Worm (Caenorhabditis elegans) whole organism, early embryonic: Measurements from ENCODE around the gene C28D4.18.

ENCODE experiments used
- B0310.2 ChIP-seq: sonication (generic microtip); optimal IDR thresholded peaks from 2 replicates; lab custom pipeline; 2016; ENCODE audit warnings: mild to moderate bottlenecking, missing genetic modification characterization, missing compliant biosample characterization
- F13C5.2 ChIP-seq: sonication (generic microtip); optimal IDR thresholded peaks from 2 replicates; lab custom pipeline; 2017; ENCODE audit warnings: mild to moderate bottlenecking, missing genetic modification characterization, inconsistent platforms, missing compliant biosample characterization
- aly-1 ChIP-seq: sonication (generic microtip); optimal IDR thresholded peaks from 2 replicates; lab custom pipeline; 2016; ENCODE audit warnings: missing genetic modification characterization, missing compliant biosample characterization
- ama-1 ChIP-seq: fragments of 150-350 bp; optimal IDR thresholded peaks from 2 replicates; lab custom pipeline; 2014
- ceh-13 ChIP-seq: fragments of 200-800 bp; sonication (Bioruptor generic); optimal IDR thresholded peaks from 2 replicates; lab custom pipeline; 2018; ENCODE audit warnings: mild to moderate bottlenecking, missing genetic modification characterization, missing compliant biosample characterization
- ceh-36 ChIP-seq: sonication (generic microtip); optimal IDR thresholded peaks from 2 replicates; lab custom pipeline; 2016; ENCODE audit warnings: missing genetic modification characterization, inconsistent platforms, missing compliant biosample characterization
- ets-7 ChIP-seq: sonication (generic microtip); optimal IDR thresholded peaks from 2 replicates; lab custom pipeline; 2016; ENCODE audit warnings: missing genotype, missing genetic modification characterization, missing compliant biosample characterization
- flt-1 ChIP-seq: fragments of 200-800 bp; sonication (Bioruptor generic); IDR thresholded peaks from 2 replicates; pipeline ENCODE4 v1.3.6; 2022; ENCODE audit warnings: missing genetic modification characterization, missing compliant biosample characterization
- hmbx-1 ChIP-seq: sonication (generic microtip); optimal IDR thresholded peaks from 2 replicates; lab custom pipeline; 2016; ENCODE audit warnings: mild to moderate bottlenecking, missing genetic modification characterization, missing compliant biosample characterization
- hmg-4 ChIP-seq: fragments of 200-800 bp; sonication (Bioruptor generic); optimal IDR thresholded peaks from 2 replicates; lab custom pipeline; 2018; ENCODE audit warnings: mild to moderate bottlenecking, missing genetic modification characterization, missing compliant biosample characterization
- hnd-1 ChIP-seq: sonication (generic microtip); optimal IDR thresholded peaks from 2 replicates; lab custom pipeline; 2016; ENCODE audit warnings: missing genetic modification characterization, missing compliant biosample characterization
- pes-1 ChIP-seq: fragments of 200-800 bp; sonication (Bioruptor generic); IDR thresholded peaks from 2 replicates; pipeline ENCODE4 v1.3.6; 2022; ENCODE audit warnings: missing genetic modification reagents, missing genetic modification characterization, missing compliant biosample characterization
- scrt-1 ChIP-seq: fragments of 200-800 bp; sonication (Bioruptor generic); IDR thresholded peaks from 2 replicates; pipeline ENCODE4 v1.3.6; 2022; ENCODE audit warnings: missing genetic modification characterization, missing compliant biosample characterization
- sea-1 ChIP-seq: fragments of 200-800 bp; sonication (Bioruptor generic); conservative IDR thresholded peaks from 2 replicates; pipeline ENCODE4 v1.3.6; 2022; ENCODE audit warnings: missing genetic modification characterization, missing compliant biosample characterization
- tbx-11 ChIP-seq: fragments of 200-800 bp; sonication (Bioruptor generic); IDR thresholded peaks from 2 replicates; pipeline ENCODE4 v1.3.6; 2022; ENCODE audit warnings: missing genetic modification characterization, missing compliant biosample characterization
- tbx-37 ChIP-seq: fragments of 200-800 bp; sonication (Bioruptor generic); conservative IDR thresholded peaks from 2 replicates; pipeline ENCODE4 v1.3.6; 2022; ENCODE audit warnings: missing genetic modification reagents, missing genetic modification characterization, missing compliant biosample characterization
- tra-4 ChIP-seq: sonication (generic microtip); optimal IDR thresholded peaks from 2 replicates; lab custom pipeline; 2017; ENCODE audit warnings: missing genetic modification characterization, missing compliant biosample characterization

C28D4.18 gene

ce11 chrIV:9699062-9699461 lies 26.0 kb upstream of the C28D4.18 start:
- TF ChIP-seq scrt-1 (no peak), hmbx-1 (tag; lab: Kevin White, UChicago) (no peak), hmg-4 (GFP tag; lab: Kevin White, UChicago) (no peak), tra-4 (tag; lab: Kevin White, UChicago) (no peak), B0310.2 (tag; lab: Kevin White, UChicago) (no peak), tbx-11 (no peak), aly-1 (tag; lab: Kevin White, UChicago) (no peak), hnd-1 (tag; lab: Kevin White, UChicago) (no peak), ets-7 (tag; lab: Kevin White, UChicago) (no peak), F13C5.2 (no peak), sea-1 (GFP tag; lab: Robert Waterston, UW) (no peak), ama-1 (lab: Kevin White, UChicago) (no peak), flt-1 (GFP tag; lab: Robert Waterston, UW) (no peak), tbx-37 (GFP tag; lab: Robert Waterston, UW) (no peak), ceh-36 (no peak)

ce11 chrIV:9706704-9707197 lies 18.3 kb upstream of the C28D4.18 start, which contains the start of the genes dcaf-1 and dph-3:
TSS of gene dcaf-1 (minus strand) at chrIV:9706723.
TSS of gene dph-3 (plus strand) at chrIV:9707147.
- TF ChIP-seq scrt-1 (no peak), pes-1 (GFP tag; lab: Robert Waterston, UW) (no peak), ceh-36 (no peak), tbx-37 (GFP tag; lab: Robert Waterston, UW) (no peak), aly-1 (tag; lab: Kevin White, UChicago) (no peak), flt-1 (GFP tag; lab: Robert Waterston, UW) (no peak), B0310.2 (tag; lab: Kevin White, UChicago) (no peak), hnd-1 (tag; lab: Kevin White, UChicago) (no peak), tra-4 (tag; lab: Kevin White, UChicago) (no peak), hmg-4 (GFP tag; lab: Kevin White, UChicago) (no peak), F13C5.2 (no peak), ceh-13 (GFP tag; lab: Kevin White, UChicago) (no peak), ama-1 (lab: Kevin White, UChicago) (no peak)

- TF ChIP-seq flt-1 (GFP tag; lab: Robert Waterston, UW) (no peak), tbx-37 (GFP tag; lab: Robert Waterston, UW) (no peak), tra-4 (tag; lab: Kevin White, UChicago) (no peak), sea-1 (GFP tag; lab: Robert Waterston, UW) (no peak)
These were observed 15.9 kb upstream of the C28D4.18 start, which contains the start of gene ant-1.3 for ce11 chrIV:9709205-9709604. TSS of gene ant-1.3 (minus strand) at chrIV:9709305.

ce11 chrIV:9709887-9710286 lies 15.2 kb upstream of the C28D4.18 start, which contains the start of gene nhr-38:
TSS of gene nhr-38 (plus strand) at chrIV:9710187.
- TF ChIP-seq sea-1 (GFP tag; lab: Robert Waterston, UW) = no peak
- no peak for TF ChIP-seq hnd-1 (tag; lab: Kevin White, UChicago)
- TF ChIP-seq tra-4 (tag; lab: Kevin White, UChicago) = no peak
- TF ChIP-seq F13C5.2 = no peak
- TF ChIP-seq tbx-11 = no peak
- no peak for TF ChIP-seq scrt-1
- no peak for TF ChIP-seq flt-1 (GFP tag; lab: Robert Waterston, UW)
- TF ChIP-seq ceh-13 (GFP tag; lab: Kevin White, UChicago) = no peak
- TF ChIP-seq pes-1 (GFP tag; lab: Robert Waterston, UW) = no peak
- TF ChIP-seq ceh-36 = no peak

- no peak for TF ChIP-seq hnd-1 (tag; lab: Kevin White, UChicago)
These were observed 12.3 kb upstream of the C28D4.18 start, which contains the start of gene K01H12.4 for ce11 chrIV:9712782-9713181. TSS of gene K01H12.4 (plus strand) at chrIV:9713082.

ce11 chrIV:9714264-9714663 lies 10.8 kb upstream of the C28D4.18 start:
- TF ChIP-seq hnd-1 (tag; lab: Kevin White, UChicago) (no peak), scrt-1 (no peak), hmbx-1 (tag; lab: Kevin White, UChicago) (no peak)

ce11 chrIV:9716490-9716889 lies 8.6 kb upstream of the C28D4.18 start:
- no peak for TF ChIP-seq hmg-4 (GFP tag; lab: Kevin White, UChicago)
- no peak for TF ChIP-seq tbx-37 (GFP tag; lab: Robert Waterston, UW)
- TF ChIP-seq ama-1 (lab: Kevin White, UChicago) = no peak
- no peak for TF ChIP-seq F13C5.2
- no peak for TF ChIP-seq ets-7 (tag; lab: Kevin White, UChicago)
- no peak for TF ChIP-seq hmbx-1 (tag; lab: Kevin White, UChicago)
- TF ChIP-seq pes-1 (GFP tag; lab: Robert Waterston, UW) = no peak
- TF ChIP-seq tbx-11 = no peak
- TF ChIP-seq ceh-36 = no peak
- no peak for TF ChIP-seq flt-1 (GFP tag; lab: Robert Waterston, UW)
- TF ChIP-seq sea-1 (GFP tag; lab: Robert Waterston, UW) = no peak
- no peak for TF ChIP-seq aly-1 (tag; lab: Kevin White, UChicago)
- no peak for TF ChIP-seq scrt-1
- TF ChIP-seq tra-4 (tag; lab: Kevin White, UChicago) = no peak
- TF ChIP-seq ceh-13 (GFP tag; lab: Kevin White, UChicago) = no peak
- TF ChIP-seq hnd-1 (tag; lab: Kevin White, UChicago) = no peak

- TF ChIP-seq hmg-4 (GFP tag; lab: Kevin White, UChicago) (no peak), tra-4 (tag; lab: Kevin White, UChicago) (no peak), sea-1 (GFP tag; lab: Robert Waterston, UW) (no peak), F13C5.2 (no peak), ama-1 (lab: Kevin White, UChicago) (no peak), ets-7 (tag; lab: Kevin White, UChicago) (no peak), tbx-11 (no peak), scrt-1 (no peak), ceh-36 (no peak), pes-1 (GFP tag; lab: Robert Waterston, UW) (no peak), tbx-37 (GFP tag; lab: Robert Waterston, UW) (no peak), ceh-13 (GFP tag; lab: Kevin White, UChicago) (no peak), B0310.2 (tag; lab: Kevin White, UChicago) (no peak), hnd-1 (tag; lab: Kevin White, UChicago) (no peak), hmbx-1 (tag; lab: Kevin White, UChicago) (no peak), flt-1 (GFP tag; lab: Robert Waterston, UW) (no peak)
These were observed 7.2 kb upstream of the C28D4.18 start for ce11 chrIV:9717844-9718243.
